Fruit fly (Drosophila melanogaster) whole organism, embryonic: Measurements from ENCODE around the gene CG2663.
A peak's percentile ranks its signal among the peaks of the same experiment; 100 is the strongest.

ENCODE experiments used
- Abd-B ChIP-seq: fragments of 200-800 bp; sonication (Bioruptor generic); optimal IDR thresholded peaks from 2 replicates; lab custom pipeline; 2018; ENCODE audit warnings: missing biosample characterization, mild to moderate bottlenecking, missing genetic modification characterization, moderate library complexity
- CG11085 ChIP-seq: fragments of 200-800 bp; sonication (Bioruptor generic); IDR thresholded peaks from 2 replicates; pipeline ENCODE4 v1.3.6; 2022; ENCODE audit warnings: missing biosample characterization, missing genetic modification characterization
- CG11093 ChIP-seq: fragments of 200-800 bp; sonication (Bioruptor generic); IDR thresholded peaks from 3 replicates; pipeline ENCODE4 v1.3.6; 2022; ENCODE audit warnings: missing biosample characterization, missing genetic modification characterization
- CG12071 ChIP-seq: fragments of 200-800 bp; sonication (Bioruptor generic); optimal IDR thresholded peaks from 3 replicates; lab custom pipeline; 2018; ENCODE audit warnings: missing biosample characterization, mild to moderate bottlenecking, missing genetic modification characterization
- CG12219 ChIP-seq: fragments of 200-800 bp; sonication (Bioruptor generic); optimal IDR thresholded peaks from 3 replicates; lab custom pipeline; 2018; ENCODE audit warnings: missing biosample characterization, mild to moderate bottlenecking, missing genetic modification characterization
- CG12659 ChIP-seq: fragments of 200-800 bp; sonication (Bioruptor generic); optimal IDR thresholded peaks from 3 replicates; lab custom pipeline; 2017; ENCODE audit warnings: mild to moderate bottlenecking, missing biosample characterization, missing genetic modification reagents, missing genetic modification characterization
- CG12744 ChIP-seq: fragments of 200-800 bp; sonication (Bioruptor generic); optimal IDR thresholded peaks from 2 replicates; lab custom pipeline; 2016; ENCODE audit warnings: missing biosample characterization, missing genetic modification characterization
- CG13123 ChIP-seq: fragments of 200-800 bp; sonication (Bioruptor generic); optimal IDR thresholded peaks from 2 replicates; lab custom pipeline; 2016; ENCODE audit warnings: missing biosample characterization, missing genetic modification characterization
- CG13296 ChIP-seq: fragments of 200-800 bp; sonication (Bioruptor generic); optimal IDR thresholded peaks from 3 replicates; lab custom pipeline; 2018; ENCODE audit warnings: missing biosample characterization, mild to moderate bottlenecking, missing genetic modification characterization
- CG13424 ChIP-seq: fragments of 200-800 bp; sonication (Bioruptor generic); optimal IDR thresholded peaks from 2 replicates; lab custom pipeline; 2019; ENCODE audit warnings: missing biosample characterization, mild to moderate bottlenecking, missing genetic modification characterization, moderate library complexity
- CG14441 ChIP-seq: fragments of 200-800 bp; sonication (Bioruptor generic); IDR thresholded peaks from 2 replicates; pipeline ENCODE4 v1.3.6; 2022; ENCODE audit warnings: missing biosample characterization, missing genetic modification characterization
- CG16863 ChIP-seq: fragments of 200-800 bp; sonication (Bioruptor generic); optimal IDR thresholded peaks from 3 replicates; lab custom pipeline; 2016; ENCODE audit warnings: missing biosample characterization, missing genetic modification characterization
- CG17361 ChIP-seq: fragments of 200-800 bp; sonication (Bioruptor generic); IDR thresholded peaks from 3 replicates; pipeline ENCODE4 v1.3.6; 2022; ENCODE audit warnings: missing biosample characterization, missing genetic modification characterization
- CG17385 ChIP-seq: fragments of 200-800 bp; sonication (Bioruptor generic); optimal IDR thresholded peaks from 3 replicates; lab custom pipeline; 2018; ENCODE audit warnings: missing biosample characterization, mild to moderate bottlenecking, missing genetic modification characterization
- CG1792 ChIP-seq: fragments of 200-800 bp; sonication (Bioruptor generic); optimal IDR thresholded peaks from 2 replicates; lab custom pipeline; 2016; ENCODE audit warnings: missing biosample characterization, missing genetic modification characterization
- CG2129 ChIP-seq: fragments of 200-800 bp; sonication (Bioruptor generic); IDR thresholded peaks from 2 replicates; pipeline ENCODE4 v1.3.6; 2022; ENCODE audit warnings: missing biosample characterization, missing genetic modification characterization; ENCODE audit not compliant: partially characterized antibody
- CG2678 ChIP-seq: fragments of 200-800 bp; sonication (Bioruptor generic); optimal IDR thresholded peaks from 3 replicates; lab custom pipeline; 2019; ENCODE audit warnings: missing biosample characterization, mild to moderate bottlenecking, missing genetic modification characterization, moderate library complexity
- CG31224 ChIP-seq: fragments of 200-800 bp; sonication (Bioruptor generic); IDR thresholded peaks from 2 replicates; pipeline ENCODE4 v1.3.6; 2022; ENCODE audit warnings: missing biosample characterization, missing genetic modification characterization
- CG4424 ChIP-seq: fragments of 200-800 bp; sonication (Bioruptor generic); optimal IDR thresholded peaks from 3 replicates; lab custom pipeline; 2016; ENCODE audit warnings: missing biosample characterization, missing genetic modification characterization
- CG4854 ChIP-seq: fragments of 200-800 bp; sonication (Bioruptor generic); optimal IDR thresholded peaks from 2 replicates; lab custom pipeline; 2016; ENCODE audit warnings: missing biosample characterization, missing genetic modification characterization, inconsistent platforms
- CG6272 ChIP-seq: fragments of 200-800 bp; sonication (Bioruptor generic); IDR thresholded peaks from 2 replicates; pipeline ENCODE4 v1.3.6; 2022; ENCODE audit warnings: missing biosample characterization, missing genetic modification characterization
- CG6765 ChIP-seq: fragments of 200-800 bp; sonication (Bioruptor generic); optimal IDR thresholded peaks from 3 replicates; lab custom pipeline; 2017; ENCODE audit warnings: missing biosample characterization, mild to moderate bottlenecking, missing genetic modification characterization
- CG8089 ChIP-seq: fragments of 200-800 bp; sonication (Bioruptor generic); optimal IDR thresholded peaks from 3 replicates; lab custom pipeline; 2016; ENCODE audit warnings: missing biosample characterization, missing genetic modification characterization
- Dfd ChIP-seq, 2 experiments: fragments of >200 bp; optimal IDR thresholded peaks; 2 replicates each; lab custom pipeline; 2017; ENCODE audit warnings: missing biosample characterization in 2 of 2, missing genetic modification characterization in 2 of 2
- GATAe ChIP-seq: fragments of 200-800 bp; sonication (Bioruptor generic); conservative IDR thresholded peaks from 2 replicates; pipeline ENCODE4 v1.3.6; 2022; ENCODE audit warnings: missing biosample characterization, missing genetic modification characterization
- HmgZ ChIP-seq: fragments of 200-800 bp; sonication (Bioruptor generic); optimal IDR thresholded peaks from 2 replicates; lab custom pipeline; 2018; ENCODE audit warnings: missing biosample characterization, mild to moderate bottlenecking, missing genetic modification characterization
- Hr3 ChIP-seq: fragments of 200-800 bp; sonication (Bioruptor generic); optimal IDR thresholded peaks from 3 replicates; lab custom pipeline; 2016; ENCODE audit warnings: missing biosample characterization, missing genetic modification characterization
- Max ChIP-seq: fragments of 200-800 bp; sonication (Bioruptor generic); optimal IDR thresholded peaks from 2 replicates; lab custom pipeline; 2016; ENCODE audit warnings: missing biosample characterization, mild to moderate bottlenecking, missing genetic modification characterization
- Meics ChIP-seq: fragments of 200-800 bp; sonication (Bioruptor generic); optimal IDR thresholded peaks from 2 replicates; lab custom pipeline; 2017; ENCODE audit warnings: missing biosample characterization, mild to moderate bottlenecking, missing genetic modification characterization
- NK7.1 ChIP-seq: fragments of 200-800 bp; sonication (Bioruptor generic); optimal IDR thresholded peaks from 3 replicates; lab custom pipeline; 2016; ENCODE audit warnings: missing biosample characterization, missing genetic modification characterization
- Poxn ChIP-seq: fragments of 200-800 bp; sonication (Bioruptor generic); IDR thresholded peaks from 2 replicates; pipeline ENCODE4 v1.3.6; 2022; ENCODE audit warnings: missing biosample characterization, missing genetic modification characterization
- Sry-δ ChIP-seq: fragments of 200-800 bp; sonication (Bioruptor generic); optimal IDR thresholded peaks from 2 replicates; lab custom pipeline; 2016; ENCODE audit warnings: missing biosample characterization, missing genetic modification characterization
- Stat92E ChIP-seq, 3 experiments: fragments of >200 bp in 2 of 3; fragments of 200-800 bp in 1 of 3; sonication (Bioruptor generic) in 1 of 3; optimal IDR thresholded peaks; 2 replicates each; lab custom pipeline; 2017 to 2019; ENCODE audit warnings: missing biosample characterization in 3 of 3, missing genetic modification characterization in 3 of 3, mild to moderate bottlenecking in 1 of 3, moderate library complexity in 1 of 3
- TFAM ChIP-seq: fragments of 200-800 bp; sonication (Bioruptor generic); optimal IDR thresholded peaks from 2 replicates; lab custom pipeline; 2017; ENCODE audit warnings: missing biosample characterization, missing genetic modification characterization, inconsistent platforms
- ab ChIP-seq: fragments of 200-800 bp; sonication (Bioruptor generic); optimal IDR thresholded peaks from 2 replicates; lab custom pipeline; 2016; ENCODE audit warnings: missing biosample characterization, missing genetic modification characterization
- br ChIP-seq: fragments of >200 bp; optimal IDR thresholded peaks from 2 replicates; lab custom pipeline; 2017
- cato ChIP-seq: fragments of 200-800 bp; sonication (Bioruptor generic); optimal IDR thresholded peaks from 2 replicates; lab custom pipeline; 2016; ENCODE audit warnings: missing biosample characterization, missing genetic modification characterization, borderline replicate concordance
- crol ChIP-seq: fragments of 200-800 bp; sonication (Bioruptor generic); IDR thresholded peaks from 2 replicates; pipeline ENCODE4 v1.3.6; 2022; ENCODE audit warnings: missing biosample characterization, missing genetic modification characterization
- ftz-f1 ChIP-seq: fragments of 200-800 bp; sonication (Bioruptor generic); optimal IDR thresholded peaks from 2 replicates; lab custom pipeline; 2016; ENCODE audit warnings: missing biosample characterization, missing genetic modification characterization
- gfzf ChIP-seq: fragments of 200-800 bp; sonication (Bioruptor generic); optimal IDR thresholded peaks from 2 replicates; lab custom pipeline; 2016; ENCODE audit warnings: missing biosample characterization, mild to moderate bottlenecking, missing genetic modification characterization, moderate library complexity
- grau ChIP-seq: fragments of 200-800 bp; optimal IDR thresholded peaks from 3 replicates; lab custom pipeline; 2019; ENCODE audit warnings: missing biosample characterization, mild to moderate bottlenecking, missing genetic modification characterization, moderate library complexity
- kah ChIP-seq: fragments of 200-800 bp; sonication (Bioruptor generic); optimal IDR thresholded peaks from 2 replicates; lab custom pipeline; 2018; ENCODE audit warnings: missing biosample characterization, mild to moderate bottlenecking, missing genetic modification characterization
- nom ChIP-seq: fragments of 200-800 bp; sonication (Bioruptor generic); optimal IDR thresholded peaks from 2 replicates; lab custom pipeline; 2017; ENCODE audit warnings: missing biosample characterization, missing genetic modification characterization, mild to moderate bottlenecking, moderate library complexity, missing genetic modification reagents
- pfk ChIP-seq: fragments of 200-800 bp; sonication (Bioruptor generic); optimal IDR thresholded peaks from 2 replicates; lab custom pipeline; 2018; ENCODE audit warnings: missing biosample characterization, mild to moderate bottlenecking, missing genetic modification characterization, moderate library complexity
- pros ChIP-seq: fragments of 200-800 bp; sonication (Bioruptor generic); optimal IDR thresholded peaks from 3 replicates; lab custom pipeline; 2019; ENCODE audit warnings: missing biosample characterization, mild to moderate bottlenecking, missing genetic modification characterization, moderate library complexity
- run ChIP-seq: fragments of 200-800 bp; sonication (Bioruptor generic); optimal IDR thresholded peaks from 3 replicates; lab custom pipeline; 2018; ENCODE audit warnings: missing biosample characterization, mild to moderate bottlenecking, missing genetic modification characterization
- scrt ChIP-seq: fragments of 200-800 bp; sonication (Bioruptor generic); optimal IDR thresholded peaks from 2 replicates; lab custom pipeline; 2018; ENCODE audit warnings: missing biosample characterization, mild to moderate bottlenecking, missing genetic modification characterization, moderate library complexity
- sens ChIP-seq: fragments of 200-800 bp; sonication (Bioruptor generic); peaks from one replicate; lab custom pipeline; 2016; ENCODE audit warnings: missing biosample characterization, missing genetic modification characterization
- slbo ChIP-seq: fragments of 200-800 bp; sonication (Bioruptor generic); IDR thresholded peaks from 2 replicates; pipeline ENCODE4 v1.3.6; 2022; ENCODE audit warnings: missing biosample characterization, missing genetic modification characterization
- toy ChIP-seq: fragments of 200-800 bp; sonication (Bioruptor generic); IDR thresholded peaks from 2 replicates; pipeline ENCODE4 v1.3.6; 2022; ENCODE audit warnings: missing biosample characterization, missing genetic modification characterization
- zfh1 ChIP-seq: fragments of 200-800 bp; sonication (Bioruptor generic); IDR thresholded peaks from 3 replicates; pipeline ENCODE4 v1.3.6; 2022; ENCODE audit warnings: missing biosample characterization, missing genetic modification characterization

CG2663 gene

dm6 chr3R:5367512-5368169 is 36.3 kb downstream of the CG2663 start (continued):
- no peak for TF ChIP-seq CG12744 (GFP tag; lab: Kevin White, UChicago)
- TF ChIP-seq sens (GFP tag; lab: Kevin White, UChicago) = no peak
- TF ChIP-seq gfzf (GFP tag; lab: Kevin White, UChicago) = no peak
- peak; percentile 83 for TF ChIP-seq pros (GFP tag; lab: Kevin White, UChicago)
- TF ChIP-seq Poxn (GFP tag; lab: Robert Waterston, UW) = no peak
- TF ChIP-seq CG13296 (GFP tag; lab: Kevin White, UChicago) = no peak
- TF ChIP-seq CG11093 (GFP tag; lab: Robert Waterston, UW) = no peak
- TF ChIP-seq CG2129 (GFP tag; lab: Robert Waterston, UW) = no peak
- TF ChIP-seq GATAe (GFP tag; lab: Robert Waterston, UW) = no peak
- TF ChIP-seq cato = no peak
- TF ChIP-seq br (lab: Kevin White, UChicago) = no peak
- TF ChIP-seq scrt (GFP tag; lab: Kevin White, UChicago) = peak; percentile 22
- TF ChIP-seq nom = peak; percentile 60
- TF ChIP-seq CG6272 (GFP tag; lab: Robert Waterston, UW) = no peak
- TF ChIP-seq Stat92E (GFP tag; optimal IDR thresholded peaks at IDR 0.05; lab: Kevin White, UChicago) = no peak
- no peak for TF ChIP-seq CG4854 (GFP tag; lab: Kevin White, UChicago)
- TF ChIP-seq zfh1 = no peak
- no peak for TF ChIP-seq CG16863
- no peak for TF ChIP-seq kah (GFP tag; lab: Kevin White, UChicago)
- TF ChIP-seq CG11085 (GFP tag; lab: Robert Waterston, UW) = no peak
- peak; percentile 36 for TF ChIP-seq CG12071 (GFP tag; lab: Kevin White, UChicago)
- peak; percentile 0 for TF ChIP-seq HmgZ
- no peak for TF ChIP-seq CG13123 (GFP tag; lab: Kevin White, UChicago)
- TF ChIP-seq CG31224 = no peak
- no peak for TF ChIP-seq slbo (GFP tag; lab: Robert Waterston, UW)
- TF ChIP-seq TFAM = no peak
- peak; percentile 31; the same call in 1 of the 2 replicates for TF ChIP-seq CG14441
- peak; percentile 68 for TF ChIP-seq pfk (GFP tag; lab: Kevin White, UChicago)
- no peak; the same call in 2 of the 3 replicates for TF ChIP-seq CG17361 (GFP tag; lab: Robert Waterston, UW)
- TF ChIP-seq run (tag; lab: Kevin White, UChicago) = no peak
- no peak for TF ChIP-seq CG17385
- peak; percentile 2 for TF ChIP-seq Meics
- no peak for TF ChIP-seq toy (GFP tag; lab: Robert Waterston, UW)
- no peak for TF ChIP-seq CG12659 (GFP tag; lab: Kevin White, UChicago)
- no peak for TF ChIP-seq CG1792
- no peak for TF ChIP-seq CG8089 (GFP tag; lab: Kevin White, UChicago)
- no peak for TF ChIP-seq grau (tag; lab: Kevin White, UChicago)
- TF ChIP-seq Max (GFP tag; lab: Kevin White, UChicago) = no peak
- no peak for TF ChIP-seq Abd-B (GFP tag; lab: Kevin White, UChicago)
- no peak for TF ChIP-seq ftz-f1 (GFP tag; lab: Kevin White, UChicago)
- TF ChIP-seq CG2678 (tag; lab: Kevin White, UChicago) = peak; percentile 24
- no peak for TF ChIP-seq NK7.1 (GFP tag; lab: Kevin White, UChicago)
- TF ChIP-seq Sry-δ (GFP tag; lab: Kevin White, UChicago) = no peak
- no peak for TF ChIP-seq Hr3 (GFP tag; lab: Kevin White, UChicago)
- TF ChIP-seq crol (GFP tag; lab: Robert Waterston, UW) = peak; percentile 98
- TF ChIP-seq ab (GFP tag; lab: Kevin White, UChicago) = no peak
- TF ChIP-seq CG13424 (tag; lab: Kevin White, UChicago) = no peak
- TF ChIP-seq CG6765 (GFP tag; lab: Kevin White, UChicago) = peak; percentile 5
- no peak for TF ChIP-seq Dfd (GFP tag; optimal IDR thresholded peaks at IDR 0.05; lab: Kevin White, UChicago)
- no peak for TF ChIP-seq CG4424
- no peak for TF ChIP-seq CG12219 (GFP tag; lab: Kevin White, UChicago)
